Fruit fly (Drosophila melanogaster) whole organism, adult: ENCODE measurements around the gene CG9497.

Source experiments
- CG11617 ChIP-seq: fragments of 200-800 bp; sonication (Bioruptor generic); optimal IDR thresholded peaks from 2 replicates; lab custom pipeline; 2017; ENCODE audit warnings: mild to moderate bottlenecking, missing biosample characterization, missing genetic modification reagents, missing genetic modification characterization
- CG12768 ChIP-seq: fragments of 200-800 bp; sonication (Bioruptor generic); optimal IDR thresholded peaks from 2 replicates; lab custom pipeline; 2017; ENCODE audit warnings: missing biosample characterization, missing genetic modification characterization, mild to moderate bottlenecking, moderate library complexity, missing genetic modification reagents
- CG14711 ChIP-seq: fragments of 200-800 bp; sonication (Bioruptor generic); optimal IDR thresholded peaks from 2 replicates; lab custom pipeline; 2018; ENCODE audit warnings: missing biosample characterization, mild to moderate bottlenecking, missing genetic modification characterization, moderate library complexity
- CG1620 ChIP-seq: fragments of 200-800 bp; sonication (Bioruptor generic); optimal IDR thresholded peaks from 2 replicates; lab custom pipeline; 2016; ENCODE audit warnings: missing biosample characterization, missing genetic modification characterization
- CG33017 ChIP-seq: fragments of 200-800 bp; sonication (Bioruptor generic); optimal IDR thresholded peaks from 2 replicates; lab custom pipeline; 2018; ENCODE audit warnings: missing biosample characterization, mild to moderate bottlenecking, missing genetic modification characterization, moderate library complexity
- CG5204 ChIP-seq: fragments of 200-800 bp; sonication (Bioruptor generic); optimal IDR thresholded peaks from 2 replicates; lab custom pipeline; 2016; ENCODE audit warnings: missing biosample characterization, missing genetic modification characterization
- CG7045 ChIP-seq: fragments of 200-800 bp; sonication (Bioruptor generic); optimal IDR thresholded peaks from 2 replicates; lab custom pipeline; 2017; ENCODE audit warnings: missing biosample characterization, mild to moderate bottlenecking, missing genetic modification characterization
- CG7101 ChIP-seq: fragments of 200-800 bp; sonication (Bioruptor generic); optimal IDR thresholded peaks from 2 replicates; lab custom pipeline; 2018; ENCODE audit warnings: missing biosample characterization, mild to moderate bottlenecking, missing genetic modification characterization, moderate library complexity
- Clk ChIP-seq: fragments of 200-800 bp; sonication (Bioruptor generic); optimal IDR thresholded peaks from 2 replicates; lab custom pipeline; 2017; ENCODE audit warnings: missing biosample characterization, missing genetic modification characterization
- Crg-1 ChIP-seq: fragments of 200-800 bp; sonication (Bioruptor generic); optimal IDR thresholded peaks from 2 replicates; lab custom pipeline; 2016; ENCODE audit warnings: missing biosample characterization, missing genetic modification characterization
- Hr96 ChIP-seq: fragments of 200-800 bp; sonication (Bioruptor generic); optimal IDR thresholded peaks from 2 replicates; lab custom pipeline; 2016; ENCODE audit warnings: missing biosample characterization, missing genetic modification characterization
- Mnt ChIP-seq: fragments of 200-800 bp; sonication (Bioruptor generic); optimal IDR thresholded peaks from 2 replicates; lab custom pipeline; 2016; ENCODE audit warnings: missing biosample characterization, mild to moderate bottlenecking, missing genetic modification characterization
- bab1 ChIP-seq: fragments of 200-800 bp; sonication (Bioruptor generic); optimal IDR thresholded peaks from 3 replicates; lab custom pipeline; 2019; ENCODE audit warnings: missing biosample characterization, mild to moderate bottlenecking, missing genetic modification characterization, moderate library complexity
- cic ChIP-seq: fragments of 200-800 bp; sonication (Bioruptor generic); optimal IDR thresholded peaks from 2 replicates; lab custom pipeline; 2017; ENCODE audit warnings: missing biosample characterization, mild to moderate bottlenecking, missing genetic modification characterization, moderate library complexity
- cnc ChIP-seq, 2 experiments: fragments of >200 bp; optimal IDR thresholded peaks; 2 replicates each; lab custom pipeline; 2017
- kay ChIP-seq: fragments of 200-800 bp; sonication (Bioruptor generic); peaks from one replicate; lab custom pipeline; 2016; ENCODE audit warnings: missing biosample characterization, missing genetic modification characterization, borderline replicate concordance
- ovo ChIP-seq: fragments of 200-800 bp; sonication (Bioruptor generic); optimal IDR thresholded peaks from 2 replicates; lab custom pipeline; 2016; ENCODE audit warnings: missing biosample characterization, missing genetic modification characterization
- pad ChIP-seq: fragments of 200-800 bp; sonication (Bioruptor generic); optimal IDR thresholded peaks from 3 replicates; lab custom pipeline; 2017; ENCODE audit warnings: missing biosample characterization, missing genetic modification characterization, mild to moderate bottlenecking, moderate library complexity, missing genetic modification reagents
- tj ChIP-seq: fragments of 200-800 bp; sonication (Bioruptor generic); optimal IDR thresholded peaks from 3 replicates; lab custom pipeline; 2017; ENCODE audit warnings: missing biosample characterization, mild to moderate bottlenecking, missing genetic modification characterization, moderate library complexity
- toe ChIP-seq: fragments of 200-800 bp; sonication (Bioruptor generic); optimal IDR thresholded peaks from 2 replicates; lab custom pipeline; 2016; ENCODE audit warnings: missing biosample characterization, missing genetic modification characterization

The CG9497 gene

DNA sequence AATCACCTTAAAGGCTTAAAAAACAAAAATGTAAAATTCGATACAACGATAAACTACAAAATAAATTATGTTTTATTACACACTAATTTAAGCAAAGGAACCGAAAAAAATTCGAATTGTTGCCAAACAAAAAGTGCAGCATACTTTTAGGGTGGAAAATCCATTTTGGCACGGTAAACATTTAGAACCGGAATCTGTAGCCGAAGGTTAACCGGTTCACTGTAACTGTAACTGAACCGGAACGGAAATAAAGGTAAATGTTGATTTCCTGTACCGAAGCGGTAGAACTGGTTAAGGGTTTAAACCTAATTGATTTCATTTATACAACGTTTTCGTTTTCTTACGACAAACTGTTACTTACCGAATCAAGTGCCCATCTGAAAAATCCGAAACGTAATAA, 18.7 kb upstream of the CG9497 start:
- TF ChIP-seq kay (GFP tag; lab: Kevin White, UChicago) (no peak), pad (no peak), Clk (GFP tag; lab: Kevin White, UChicago) (no peak), CG33017 (no peak), CG12768 (GFP tag; lab: Kevin White, UChicago) (no peak), CG14711 (tag; lab: Kevin White, UChicago) (no peak), bab1 (GFP tag; lab: Kevin White, UChicago) (no peak), CG11617 (GFP tag; lab: Kevin White, UChicago) (no peak), CG7045 (no peak), Mnt (GFP tag; lab: Kevin White, UChicago) (no peak)

DNA sequence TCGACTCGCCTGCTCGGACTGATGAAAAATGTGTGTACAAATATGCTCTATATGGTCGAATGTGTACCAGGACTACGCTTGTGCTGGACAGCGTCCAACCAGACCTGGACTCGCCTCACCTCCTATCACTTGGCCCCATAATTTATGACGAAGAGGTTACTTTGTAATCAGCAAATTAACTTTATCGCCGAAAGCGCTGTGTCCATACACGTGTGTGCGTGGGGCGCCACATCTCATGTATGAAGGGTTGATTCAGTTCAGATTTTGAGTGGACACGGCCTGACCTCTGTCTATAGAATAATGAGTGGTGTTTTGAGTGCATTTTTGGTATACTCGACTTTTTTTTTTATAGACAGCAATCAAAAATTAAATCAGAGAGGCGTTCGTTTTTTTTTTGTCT, 11.8 kb upstream of the CG9497 start:
- TF ChIP-seq Crg-1 (no peak), CG11617 (GFP tag; lab: Kevin White, UChicago) (no peak), CG7101 (tag; lab: Kevin White, UChicago) (no peak), ovo (GFP tag; lab: Kevin White, UChicago) (no peak), toe (GFP tag; lab: Kevin White, UChicago) (no peak), Clk (GFP tag; lab: Kevin White, UChicago) (no peak), tj (GFP tag; lab: Kevin White, UChicago) (no peak), CG5204 (GFP tag; lab: Kevin White, UChicago) (no peak), CG1620 (GFP tag; lab: Kevin White, UChicago) (no peak), kay (GFP tag; lab: Kevin White, UChicago) (no peak), Mnt (GFP tag; lab: Kevin White, UChicago) (no peak), cic (GFP tag; lab: Kevin White, UChicago) (no peak), Hr96 (GFP tag; lab: Kevin White, UChicago) (no peak), pad (no peak)

DNA sequence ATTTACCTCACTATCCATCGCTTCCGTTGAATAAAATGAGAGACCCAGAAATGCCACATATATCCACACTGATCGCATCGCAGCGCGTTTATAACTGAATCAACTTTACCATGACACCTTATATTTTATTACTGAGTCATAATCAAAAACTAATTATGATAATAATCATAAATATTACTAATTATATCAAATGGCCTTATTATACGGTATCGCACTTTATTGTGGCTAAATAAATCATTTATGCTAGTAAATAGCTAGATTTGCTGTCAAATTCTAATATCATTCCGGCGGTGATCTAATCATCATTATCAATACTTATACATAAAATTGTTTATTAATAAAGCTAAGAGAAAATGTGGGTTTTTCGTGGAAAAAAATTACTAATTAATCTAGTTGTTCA, 10.0 kb upstream of the CG9497 start, which contains the start of gene CG9500:
Gene CG9500 (minus strand): TSS at position 101 of the 400 bp plus-strand sequence.
- no peak for TF ChIP-seq CG7045
- TF ChIP-seq CG7101 (tag; lab: Kevin White, UChicago), result no peak
- TF ChIP-seq CG11617 (GFP tag; lab: Kevin White, UChicago), result no peak
- no peak for TF ChIP-seq ovo (GFP tag; lab: Kevin White, UChicago)
- TF ChIP-seq Hr96 (GFP tag; lab: Kevin White, UChicago), result no peak
- no peak for TF ChIP-seq CG1620 (GFP tag; lab: Kevin White, UChicago)
- no peak for TF ChIP-seq toe (GFP tag; lab: Kevin White, UChicago)
- TF ChIP-seq Clk (GFP tag; lab: Kevin White, UChicago), result no peak
- no peak for TF ChIP-seq Crg-1
- TF ChIP-seq Mnt (GFP tag; lab: Kevin White, UChicago), result no peak
- no peak for TF ChIP-seq cnc (optimal IDR thresholded peaks at IDR 0.05; lab: Kevin White, UChicago)

DNA sequence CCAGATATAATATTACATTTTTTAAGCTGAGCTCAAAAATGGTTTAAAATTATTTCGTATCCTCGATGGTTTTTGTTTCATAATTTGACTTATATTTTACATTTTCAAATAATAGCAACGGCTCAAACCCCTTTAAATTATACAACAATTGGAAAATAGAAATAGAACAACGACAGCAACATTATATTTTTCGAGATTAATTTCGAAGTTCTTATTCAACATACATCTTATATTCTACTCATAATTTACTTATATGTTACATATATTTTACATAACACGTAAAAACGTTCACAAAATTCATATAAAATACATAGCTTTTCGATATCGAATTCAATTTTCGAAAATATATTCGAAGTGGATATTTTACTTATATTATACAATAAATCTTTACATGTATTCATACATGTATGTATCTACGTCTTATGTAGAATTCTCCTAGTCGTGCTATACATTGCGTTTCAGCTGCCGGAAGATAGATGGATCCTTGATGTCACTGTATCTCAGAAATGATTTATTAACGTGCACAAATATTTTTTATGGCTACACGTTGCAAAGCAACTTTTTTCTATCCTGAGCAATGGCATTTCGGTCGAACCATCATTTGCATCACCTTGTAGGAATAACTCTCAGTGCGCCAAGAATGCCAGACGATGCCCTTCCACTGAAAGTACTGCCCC, 8.6 kb upstream of the CG9497 start:
- no peak for TF ChIP-seq CG5204 (GFP tag; lab: Kevin White, UChicago)
- no peak for TF ChIP-seq Mnt (GFP tag; lab: Kevin White, UChicago)
- no peak for TF ChIP-seq kay (GFP tag; lab: Kevin White, UChicago)
- no peak for TF ChIP-seq CG33017
- TF ChIP-seq Hr96 (GFP tag; lab: Kevin White, UChicago), result no peak

DNA sequence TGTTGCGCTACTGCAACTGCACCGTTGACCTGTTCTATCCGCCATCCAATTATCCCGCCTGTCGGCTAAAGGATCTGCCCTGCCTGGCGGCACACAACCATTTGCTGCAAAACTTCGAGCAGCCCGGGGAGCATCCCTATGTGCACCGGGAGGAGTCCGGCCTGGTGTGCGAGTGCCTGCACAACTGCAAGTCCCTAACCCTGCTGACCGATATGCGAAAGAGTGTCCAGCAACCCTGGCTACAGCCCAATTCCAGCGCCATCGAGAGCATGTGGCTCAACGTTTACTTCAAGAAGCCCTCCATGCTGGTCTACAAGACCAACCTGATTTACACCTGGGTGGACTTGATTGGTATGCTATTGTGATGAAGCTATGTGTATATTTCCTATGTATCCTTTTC, 7.9 kb upstream of the CG9497 start:
- no peak for TF ChIP-seq CG14711 (tag; lab: Kevin White, UChicago)
- no peak for TF ChIP-seq CG12768 (GFP tag; lab: Kevin White, UChicago)
- TF ChIP-seq CG5204 (GFP tag; lab: Kevin White, UChicago), result no peak
- TF ChIP-seq toe (GFP tag; lab: Kevin White, UChicago), result no peak
- no peak for TF ChIP-seq CG7101 (tag; lab: Kevin White, UChicago)
- no peak for TF ChIP-seq cic (GFP tag; lab: Kevin White, UChicago)
- no peak for TF ChIP-seq CG11617 (GFP tag; lab: Kevin White, UChicago)
- TF ChIP-seq pad, result no peak
- TF ChIP-seq Crg-1, result no peak
- no peak for TF ChIP-seq tj (GFP tag; lab: Kevin White, UChicago)
- no peak for TF ChIP-seq CG1620 (GFP tag; lab: Kevin White, UChicago)
- no peak for TF ChIP-seq Clk (GFP tag; lab: Kevin White, UChicago)
- no peak for TF ChIP-seq CG7045
- no peak for TF ChIP-seq kay (GFP tag; lab: Kevin White, UChicago)
- no peak for TF ChIP-seq Hr96 (GFP tag; lab: Kevin White, UChicago)
- TF ChIP-seq CG33017, result no peak

DNA sequence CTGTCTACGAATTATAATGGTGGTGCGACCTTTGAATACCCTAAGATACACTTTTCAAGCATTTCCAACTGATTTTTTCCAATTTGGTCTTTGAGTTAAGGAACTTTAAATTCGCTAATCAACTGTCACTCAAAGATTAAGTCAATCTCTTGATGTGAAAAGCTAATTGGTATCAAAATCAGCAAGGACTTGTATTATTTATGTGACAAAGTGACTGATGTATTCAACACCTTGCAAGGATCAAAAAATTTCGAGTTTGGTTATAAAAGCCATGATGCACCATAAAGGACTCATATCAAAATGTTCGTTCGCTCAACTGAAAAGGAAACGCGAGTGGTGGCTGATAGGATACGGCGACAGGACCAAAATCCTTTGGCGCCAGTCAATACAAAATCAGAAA, 6.4 kb upstream of the CG9497 start, which contains the start of gene ppk14:
Gene ppk14 (plus strand): TSS at position 301 of the 400 bp plus-strand sequence.
- TF ChIP-seq CG12768 (GFP tag; lab: Kevin White, UChicago) (no peak), cic (GFP tag; lab: Kevin White, UChicago) (no peak), ovo (GFP tag; lab: Kevin White, UChicago) (no peak), CG33017 (no peak), toe (GFP tag; lab: Kevin White, UChicago) (no peak), bab1 (GFP tag; lab: Kevin White, UChicago) (no peak), CG7101 (tag; lab: Kevin White, UChicago) (no peak), CG1620 (GFP tag; lab: Kevin White, UChicago) (no peak), pad (no peak), Hr96 (GFP tag; lab: Kevin White, UChicago) (no peak), Clk (GFP tag; lab: Kevin White, UChicago) (no peak), cnc (optimal IDR thresholded peaks at IDR 0.05; lab: Kevin White, UChicago) (no peak), tj (GFP tag; lab: Kevin White, UChicago) (no peak), CG7045 (no peak), CG5204 (GFP tag; lab: Kevin White, UChicago) (no peak), CG14711 (tag; lab: Kevin White, UChicago) (no peak)
